Fruit fly (Drosophila melanogaster) S2 (cell line): Measurements from ENCODE around the gene Nak.

Experiments used
- CG8478 ChIP-seq: fragments of >200 bp; optimal IDR thresholded peaks from 2 replicates; lab custom pipeline; 2018
- CTCF ChIP-seq, 2 experiments: fragments of >200 bp; optimal IDR thresholded peaks; 2 replicates each; lab custom pipeline; 2018

- no peak for TF ChIP-seq CTCF (optimal IDR thresholded peaks at IDR 0.05; lab: Kevin White, UChicago)
- no peak for TF ChIP-seq CG8478 (lab: Kevin White, UChicago)
These were observed 45.7 kb upstream of the Nak start for dm6 chr2L:19014032-19014880.
